Worm (Caenorhabditis elegans) whole organism, early embryonic: ENCODE measurements around the gene col-108.
A peak's percentile ranks its signal among the peaks of the same experiment; 100 is the strongest.

Experiments
- B0310.2 ChIP-seq: sonication (generic microtip); optimal IDR thresholded peaks from 2 replicates; lab custom pipeline; 2016; ENCODE audit warnings: mild to moderate bottlenecking, missing genetic modification characterization, missing compliant biosample characterization
- F13C5.2 ChIP-seq: sonication (generic microtip); optimal IDR thresholded peaks from 2 replicates; lab custom pipeline; 2017; ENCODE audit warnings: mild to moderate bottlenecking, missing genetic modification characterization, inconsistent platforms, missing compliant biosample characterization
- aly-1 ChIP-seq: sonication (generic microtip); optimal IDR thresholded peaks from 2 replicates; lab custom pipeline; 2016; ENCODE audit warnings: missing genetic modification characterization, missing compliant biosample characterization
- ama-1 ChIP-seq: fragments of 150-350 bp; optimal IDR thresholded peaks from 2 replicates; lab custom pipeline; 2014
- ceh-13 ChIP-seq: fragments of 200-800 bp; sonication (Bioruptor generic); optimal IDR thresholded peaks from 2 replicates; lab custom pipeline; 2018; ENCODE audit warnings: mild to moderate bottlenecking, missing genetic modification characterization, missing compliant biosample characterization
- ceh-36 ChIP-seq: sonication (generic microtip); optimal IDR thresholded peaks from 2 replicates; lab custom pipeline; 2016; ENCODE audit warnings: missing genetic modification characterization, inconsistent platforms, missing compliant biosample characterization
- ets-7 ChIP-seq: sonication (generic microtip); optimal IDR thresholded peaks from 2 replicates; lab custom pipeline; 2016; ENCODE audit warnings: missing genotype, missing genetic modification characterization, missing compliant biosample characterization
- flt-1 ChIP-seq: fragments of 200-800 bp; sonication (Bioruptor generic); IDR thresholded peaks from 2 replicates; pipeline ENCODE4 v1.3.6; 2022; ENCODE audit warnings: missing genetic modification characterization, missing compliant biosample characterization
- hmbx-1 ChIP-seq: sonication (generic microtip); optimal IDR thresholded peaks from 2 replicates; lab custom pipeline; 2016; ENCODE audit warnings: mild to moderate bottlenecking, missing genetic modification characterization, missing compliant biosample characterization
- hmg-4 ChIP-seq: fragments of 200-800 bp; sonication (Bioruptor generic); optimal IDR thresholded peaks from 2 replicates; lab custom pipeline; 2018; ENCODE audit warnings: mild to moderate bottlenecking, missing genetic modification characterization, missing compliant biosample characterization
- hnd-1 ChIP-seq: sonication (generic microtip); optimal IDR thresholded peaks from 2 replicates; lab custom pipeline; 2016; ENCODE audit warnings: missing genetic modification characterization, missing compliant biosample characterization
- pes-1 ChIP-seq: fragments of 200-800 bp; sonication (Bioruptor generic); IDR thresholded peaks from 2 replicates; pipeline ENCODE4 v1.3.6; 2022; ENCODE audit warnings: missing genetic modification reagents, missing genetic modification characterization, missing compliant biosample characterization
- scrt-1 ChIP-seq: fragments of 200-800 bp; sonication (Bioruptor generic); IDR thresholded peaks from 2 replicates; pipeline ENCODE4 v1.3.6; 2022; ENCODE audit warnings: missing genetic modification characterization, missing compliant biosample characterization
- sea-1 ChIP-seq: fragments of 200-800 bp; sonication (Bioruptor generic); conservative IDR thresholded peaks from 2 replicates; pipeline ENCODE4 v1.3.6; 2022; ENCODE audit warnings: missing genetic modification characterization, missing compliant biosample characterization
- tbx-11 ChIP-seq: fragments of 200-800 bp; sonication (Bioruptor generic); IDR thresholded peaks from 2 replicates; pipeline ENCODE4 v1.3.6; 2022; ENCODE audit warnings: missing genetic modification characterization, missing compliant biosample characterization
- tbx-37 ChIP-seq: fragments of 200-800 bp; sonication (Bioruptor generic); conservative IDR thresholded peaks from 2 replicates; pipeline ENCODE4 v1.3.6; 2022; ENCODE audit warnings: missing genetic modification reagents, missing genetic modification characterization, missing compliant biosample characterization
- tra-4 ChIP-seq: sonication (generic microtip); optimal IDR thresholded peaks from 2 replicates; lab custom pipeline; 2017; ENCODE audit warnings: missing genetic modification characterization, missing compliant biosample characterization

col-108 gene

DNA sequence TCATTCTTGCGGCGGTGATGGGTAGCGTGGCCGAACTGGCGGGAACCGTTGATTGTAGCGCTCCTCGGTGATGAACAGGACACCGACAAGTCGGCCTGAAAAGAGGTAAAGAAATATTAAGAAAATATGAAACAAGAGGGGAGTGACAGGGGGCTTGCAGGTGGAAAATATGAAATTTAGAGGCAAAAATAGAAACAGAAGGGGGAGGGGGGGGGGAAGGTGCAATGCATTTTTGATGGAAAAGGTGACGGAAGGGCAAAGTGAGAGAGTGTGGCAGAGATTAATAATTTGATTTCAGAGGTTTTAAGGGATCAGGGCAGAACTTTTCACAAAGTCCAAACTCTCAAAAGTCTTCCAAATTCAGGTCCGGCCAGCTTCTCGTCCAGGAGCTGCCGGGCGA lies 13.2 kb downstream of the col-108 start, which contains the start of gene frpr-19:
TSS of gene frpr-19 (minus strand) at position 101 of the 400 bp plus-strand sequence.
- TF ChIP-seq aly-1 (tag; lab: Kevin White, UChicago): no peak

DNA sequence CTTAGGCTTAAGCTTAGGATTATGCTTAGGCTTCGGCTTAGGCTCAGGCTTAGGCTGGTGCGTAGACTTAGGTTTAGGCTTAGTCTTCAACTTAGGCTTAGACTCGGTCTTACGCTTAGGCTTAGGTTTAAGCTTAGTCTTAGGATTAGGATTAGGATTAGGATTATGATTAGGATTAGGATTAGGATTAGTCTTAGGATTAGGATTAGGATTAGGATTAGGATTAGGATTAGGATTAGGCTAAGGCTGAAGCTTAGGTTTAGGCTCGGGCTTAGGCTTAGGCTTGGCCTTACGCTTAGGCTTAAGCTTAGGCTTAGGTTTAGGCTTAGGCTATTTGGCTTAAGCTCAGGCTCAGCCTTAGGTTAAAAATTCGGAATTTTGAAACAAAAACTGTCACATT lies 16.8 kb downstream of the col-108 start:
- TF ChIP-seq ets-7 (tag; lab: Kevin White, UChicago): no peak
- no peak for TF ChIP-seq ceh-13
- TF ChIP-seq ceh-36 (tag; lab: Kevin White, UChicago): peak; percentile 96

DNA sequence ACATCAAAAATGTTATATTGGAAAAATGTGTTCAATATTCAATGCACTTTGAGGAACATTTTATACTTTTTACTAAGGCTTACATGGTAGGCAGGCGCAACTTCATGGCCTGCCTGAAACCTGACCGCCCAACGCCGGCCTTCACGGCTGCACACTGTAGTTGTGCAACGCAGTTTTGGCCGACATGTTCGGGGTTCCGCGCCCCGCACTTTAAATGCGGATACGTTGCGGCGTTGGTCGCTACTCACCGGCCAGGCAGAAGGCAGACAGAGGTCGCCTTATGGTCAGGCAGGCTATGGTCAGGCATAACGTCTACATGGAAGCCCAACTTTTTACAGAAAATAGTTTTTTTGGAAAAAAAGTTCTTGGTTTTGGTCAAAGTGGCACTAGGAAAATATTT lies 22.3 kb downstream of the col-108 start:
- no peak for TF ChIP-seq ceh-13

DNA sequence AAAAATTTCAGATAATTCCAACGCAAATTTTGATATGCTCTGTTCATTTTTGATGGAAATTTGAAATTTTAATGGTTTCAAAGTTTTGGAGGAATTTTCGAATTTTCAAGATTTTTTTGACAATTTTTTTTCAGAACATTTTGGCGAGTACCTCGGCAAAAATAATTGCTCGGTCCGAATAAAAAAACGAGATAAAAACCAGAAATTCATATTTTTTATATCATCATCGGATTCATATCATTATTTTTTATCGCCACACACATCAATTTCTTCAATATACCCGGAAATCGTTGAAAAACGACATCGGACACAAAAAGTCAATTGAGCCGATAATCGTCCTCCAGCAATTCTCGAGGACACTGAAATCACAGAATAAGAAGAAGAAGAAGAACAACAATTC lies 23.4 kb downstream of the col-108 start:
- TF ChIP-seq hmbx-1 (tag; lab: Kevin White, UChicago): no peak
- no peak for TF ChIP-seq pes-1 (GFP tag; lab: Robert Waterston, UW)
- no peak for TF ChIP-seq hnd-1
- no peak for TF ChIP-seq ets-7 (tag; lab: Kevin White, UChicago)
- TF ChIP-seq scrt-1 (GFP tag; lab: Robert Waterston, UW): no peak
- TF ChIP-seq ama-1 (lab: Kevin White, UChicago): no peak
- no peak for TF ChIP-seq tbx-11 (GFP tag; lab: Robert Waterston, UW)
- TF ChIP-seq B0310.2 (tag; lab: Kevin White, UChicago): no peak
- no peak for TF ChIP-seq ceh-13
- no peak for TF ChIP-seq F13C5.2 (tag; lab: Kevin White, UChicago)
- TF ChIP-seq flt-1 (GFP tag; lab: Robert Waterston, UW): no peak
- no peak for TF ChIP-seq tra-4 (tag; lab: Kevin White, UChicago)
- no peak for TF ChIP-seq sea-1 (GFP tag; lab: Robert Waterston, UW)
- no peak for TF ChIP-seq aly-1 (tag; lab: Kevin White, UChicago)
- no peak for TF ChIP-seq tbx-37 (GFP tag; lab: Robert Waterston, UW)
- no peak for TF ChIP-seq ceh-36 (tag; lab: Kevin White, UChicago)

DNA sequence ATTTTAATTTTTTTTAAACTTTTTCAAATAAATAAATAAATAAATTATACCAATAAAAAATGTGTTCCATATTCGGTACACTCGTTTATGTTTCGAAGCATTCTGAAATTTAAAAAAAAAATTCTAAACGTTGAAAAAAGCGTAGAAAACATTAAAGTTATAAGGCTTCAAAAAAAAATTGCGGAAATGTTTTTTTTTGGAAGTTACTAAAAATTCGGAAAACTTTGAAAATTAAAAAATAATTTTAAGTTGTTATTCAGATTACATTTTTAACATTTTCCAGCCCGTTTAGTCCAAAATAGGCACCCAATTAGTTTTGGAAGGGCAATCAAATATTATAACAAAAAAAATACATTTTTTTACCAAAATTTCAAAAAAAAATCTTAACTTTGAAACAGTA lies 35.5 kb downstream of the col-108 start, which contains the start of gene Y38C1BA.1:
TSS of gene Y38C1BA.1 (minus strand) at position 101 of the 400 bp plus-strand sequence.
- no peak for TF ChIP-seq tbx-11 (GFP tag; lab: Robert Waterston, UW)

DNA sequence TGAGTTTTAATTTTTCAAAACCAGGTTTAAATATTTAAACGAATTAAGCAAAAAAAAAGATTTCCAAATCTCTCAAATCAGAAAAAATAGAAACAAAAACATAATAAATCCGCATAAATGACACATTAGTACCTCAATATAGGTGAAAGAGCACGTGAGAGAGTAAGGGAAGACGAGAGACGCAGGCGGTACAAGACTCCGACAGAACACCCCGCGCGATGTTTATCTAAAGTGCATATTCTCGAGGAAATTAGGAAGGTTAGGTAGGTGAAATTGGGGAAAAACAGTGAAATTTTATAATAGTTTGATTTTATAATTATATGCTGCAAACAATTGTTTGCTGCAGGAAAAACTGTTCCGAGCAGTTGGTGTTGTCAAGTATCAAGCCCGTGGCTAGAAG lies 36.2 kb downstream of the col-108 start:
- TF ChIP-seq tra-4 (tag; lab: Kevin White, UChicago) (no peak), ets-7 (tag; lab: Kevin White, UChicago) (no peak), hnd-1 (no peak), F13C5.2 (tag; lab: Kevin White, UChicago) (no peak), hmbx-1 (tag; lab: Kevin White, UChicago) (no peak), sea-1 (GFP tag; lab: Robert Waterston, UW) (no peak), aly-1 (tag; lab: Kevin White, UChicago) (no peak), ceh-36 (tag; lab: Kevin White, UChicago) (no peak), scrt-1 (GFP tag; lab: Robert Waterston, UW) (no peak), ama-1 (lab: Kevin White, UChicago) (no peak), tbx-11 (GFP tag; lab: Robert Waterston, UW) (no peak), flt-1 (GFP tag; lab: Robert Waterston, UW) (no peak), tbx-37 (GFP tag; lab: Robert Waterston, UW) (no peak), hmg-4 (GFP tag; lab: Kevin White, UChicago) (no peak), B0310.2 (tag; lab: Kevin White, UChicago) (no peak), ceh-13 (no peak)

DNA sequence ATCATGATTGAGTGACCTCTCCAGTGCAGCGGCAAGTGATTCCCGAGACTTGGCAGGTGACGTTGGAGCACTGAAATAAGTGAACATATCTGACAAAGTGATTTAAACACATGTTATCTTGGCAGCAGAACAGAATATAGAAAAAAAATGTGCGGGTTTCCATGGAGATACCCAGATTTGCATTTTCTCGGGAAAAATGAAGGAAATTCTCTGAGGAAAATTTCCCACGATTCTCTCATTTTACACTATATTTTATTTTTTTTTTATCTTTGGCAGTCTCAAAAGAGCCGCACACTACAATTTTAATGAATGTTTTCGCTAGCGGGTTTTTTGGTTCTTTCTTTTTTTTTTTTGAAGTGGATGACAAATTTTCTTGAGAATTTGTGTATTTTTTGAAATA lies 45.5 kb downstream of the col-108 start:
- TF ChIP-seq hnd-1 (no peak), tbx-11 (GFP tag; lab: Robert Waterston, UW) (no peak), ceh-13 (no peak)

DNA sequence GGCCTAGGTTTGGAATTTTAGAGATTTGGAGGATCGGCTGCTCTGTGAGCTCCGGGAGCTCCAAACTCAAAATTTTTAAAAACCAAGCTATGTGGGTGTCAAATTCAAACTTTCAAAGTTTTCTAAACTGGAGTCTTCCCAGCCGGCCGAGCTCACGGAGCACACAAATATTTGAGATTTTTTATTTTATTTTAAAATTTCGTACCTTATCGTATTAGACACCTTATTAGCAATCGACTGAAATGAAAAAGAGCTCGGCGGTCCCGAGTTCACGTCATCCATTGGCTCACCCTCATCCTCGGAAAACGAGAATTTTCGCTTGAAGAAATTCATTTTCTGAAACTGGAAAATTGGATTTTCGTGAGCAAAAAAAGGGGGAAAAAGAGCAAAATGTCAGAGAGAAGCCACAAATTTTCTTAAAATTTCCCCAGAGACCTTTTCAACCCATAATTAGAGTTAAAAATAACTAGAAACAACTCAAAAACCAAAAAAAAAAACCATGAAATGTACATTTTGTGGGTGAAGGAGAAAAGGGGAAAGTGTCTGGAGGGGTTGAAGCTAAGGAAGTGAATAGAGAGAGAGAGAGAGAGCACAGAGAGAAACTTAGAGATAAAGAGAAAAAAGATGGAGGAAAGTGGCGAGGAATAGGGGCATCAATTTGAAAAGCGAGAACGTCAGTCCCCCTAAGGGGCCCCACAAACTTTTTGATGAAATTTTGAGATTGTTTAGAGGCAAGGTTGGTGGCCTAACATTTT lies 46.6 kb downstream of the col-108 start, which contains the start of gene snn-1:
TSS of gene snn-1 (minus strand) at position 355 of the 755 bp plus-strand sequence.
- no peak for TF ChIP-seq sea-1 (GFP tag; lab: Robert Waterston, UW)
- no peak for TF ChIP-seq ama-1 (lab: Kevin White, UChicago)
- no peak for TF ChIP-seq scrt-1 (GFP tag; lab: Robert Waterston, UW)
- no peak for TF ChIP-seq tbx-11 (GFP tag; lab: Robert Waterston, UW)
- TF ChIP-seq aly-1 (tag; lab: Kevin White, UChicago): no peak
- no peak for TF ChIP-seq flt-1 (GFP tag; lab: Robert Waterston, UW)
- TF ChIP-seq ceh-36 (tag; lab: Kevin White, UChicago): no peak
- no peak for TF ChIP-seq ceh-13
- TF ChIP-seq hmbx-1 (tag; lab: Kevin White, UChicago): no peak

DNA sequence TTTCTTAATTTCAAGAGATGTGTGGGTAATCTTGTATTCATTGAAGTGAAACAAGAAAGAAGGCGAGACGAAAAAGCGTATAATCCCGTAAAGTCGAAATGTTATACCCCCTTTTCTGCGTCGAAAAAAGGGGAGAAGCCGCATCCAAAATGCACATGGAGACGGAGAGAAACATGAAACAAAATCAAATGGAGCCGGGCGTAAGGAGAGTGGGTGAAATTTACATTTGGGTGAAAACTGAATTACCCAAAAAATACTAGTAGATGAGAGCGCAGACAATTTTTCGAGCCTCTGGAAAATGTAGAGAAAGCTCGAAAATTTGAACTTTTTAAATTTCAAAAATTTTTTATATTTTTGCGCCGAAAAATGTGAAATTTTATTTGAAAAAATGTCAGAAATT lies 47.9 kb downstream of the col-108 start:
- TF ChIP-seq pes-1 (GFP tag; lab: Robert Waterston, UW) (no peak), ets-7 (tag; lab: Kevin White, UChicago) (no peak), ceh-13 (no peak), F13C5.2 (tag; lab: Kevin White, UChicago) (no peak), hmbx-1 (tag; lab: Kevin White, UChicago) (no peak), tbx-37 (GFP tag; lab: Robert Waterston, UW) (no peak)
